Worm (Caenorhabditis elegans) whole organism, L4 larva: ENCODE measurements around the gene F54E7.9.

Experiments
- Y48G9A.11 ChIP-seq: fragments of 200-800 bp; sonication (Bioruptor generic); IDR thresholded peaks from 2 replicates; pipeline ENCODE4 v1.3.6; 2022; ENCODE audit warnings: missing genetic modification reagents, missing genetic modification characterization, missing compliant biosample characterization
- lin-39 ChIP-seq: fragments of 150-350 bp; optimal IDR thresholded peaks from 2 replicates; lab custom pipeline; 2014; ENCODE audit warnings: missing biosample characterization, missing genetic modification reagents, missing genetic modification characterization
- lir-3 ChIP-seq: sonication (generic microtip); optimal IDR thresholded peaks from 2 replicates; lab custom pipeline; 2016; ENCODE audit warnings: mild to moderate bottlenecking, missing genetic modification characterization, missing compliant biosample characterization
- lsy-2 ChIP-seq, 2 experiments: fragments of 150-350 bp in 1 of 2; sonication (generic microtip) in 1 of 2; optimal IDR thresholded peaks; 2 replicates each; lab custom pipeline; 2014 to 2017; ENCODE audit warnings: missing biosample characterization in 2 of 2, missing genetic modification characterization in 2 of 2
- nhr-41 ChIP-seq: fragments of 200-800 bp; sonication (Bioruptor generic); IDR thresholded peaks from 2 replicates; pipeline ENCODE4 v1.3.6; 2022; ENCODE audit warnings: missing genetic modification reagents, missing genetic modification characterization, missing compliant biosample characterization
- sdz-12 ChIP-seq: fragments of 200-800 bp; sonication (Bioruptor generic); optimal IDR thresholded peaks from 2 replicates; lab custom pipeline; 2018; ENCODE audit warnings: mild to moderate bottlenecking, missing genetic modification characterization, missing compliant biosample characterization
- zag-1 ChIP-seq: fragments of 150-350 bp; optimal IDR thresholded peaks from 2 replicates; lab custom pipeline; 2014; ENCODE audit warnings: missing biosample characterization, missing genetic modification characterization
- ztf-11 ChIP-seq: fragments of 150-350 bp; optimal IDR thresholded peaks from 2 replicates; lab custom pipeline; 2014; ENCODE audit warnings: missing biosample characterization, missing genetic modification characterization

ce11 chrIII:5680141-5680540 lies 2.5 kb upstream of the F54E7.9 start, which contains the start of gene pst-2:
- TF ChIP-seq sdz-12 (GFP tag; lab: Kevin White, UChicago) (no peak), lir-3 (tag; lab: Kevin White, UChicago) (no peak), lsy-2 (tag; optimal IDR thresholded peaks at IDR 0.05; lab: Kevin White, UChicago) (no peak), Y48G9A.11 (peak; percentile 69), zag-1 (tag; lab: Kevin White, UChicago) (no peak), nhr-41 (GFP tag; lab: Robert Waterston, UW) (no peak), lin-39 (tag; lab: Kevin White, UChicago) (no peak), ztf-11 (no peak)
